Worm (Caenorhabditis elegans) whole organism, L1 larva: Measurements from ENCODE around the gene his-48.

Experiments
- C04F5.9 ChIP-seq: sonication (generic microtip); optimal IDR thresholded peaks from 2 replicates; lab custom pipeline; 2016; ENCODE audit warnings: missing genetic modification characterization, missing compliant biosample characterization
- aha-1 ChIP-seq: fragments of 150-350 bp; optimal IDR thresholded peaks from 2 replicates; lab custom pipeline; 2014; ENCODE audit warnings: missing biosample characterization, missing genetic modification characterization
- ama-1 ChIP-seq: fragments of 150-350 bp; optimal IDR thresholded peaks from 2 replicates; lab custom pipeline; 2014
- elt-3 ChIP-seq, 6 experiments: fragments of 150-350 bp in 1 of 6; sonication (generic microtip); optimal IDR thresholded peaks; 2 replicates each; lab custom pipeline; 2017 to 2018; ENCODE audit warnings: missing biosample characterization in 6 of 6, missing genetic modification characterization in 6 of 6, inconsistent platforms in 1 of 6
- fos-1 ChIP-seq: fragments of 150-350 bp; optimal IDR thresholded peaks from 2 replicates; lab custom pipeline; 2014; ENCODE audit warnings: missing biosample characterization, missing genetic modification characterization
- nhr-237 ChIP-seq: fragments of 150-350 bp; optimal IDR thresholded peaks from 2 replicates; lab custom pipeline; 2014; ENCODE audit warnings: missing biosample characterization, missing genetic modification characterization
- snpc-4 ChIP-seq: fragments of 150-350 bp; optimal IDR thresholded peaks from 2 replicates; lab custom pipeline; 2014; ENCODE audit warnings: missing biosample characterization, missing genetic modification characterization
- sptf-1 ChIP-seq: fragments of 150-350 bp; optimal IDR thresholded peaks from 2 replicates; lab custom pipeline; 2014; ENCODE audit warnings: missing biosample characterization, missing genetic modification characterization
- unc-62 ChIP-seq: fragments of 150-350 bp; optimal IDR thresholded peaks from 2 replicates; lab custom pipeline; 2014; ENCODE audit warnings: missing biosample characterization, missing genetic modification reagents, missing genetic modification characterization

- TF ChIP-seq snpc-4 (tag; lab: Kevin White, UChicago) (no peak), unc-62 (GFP tag; lab: Kevin White, UChicago) (no peak), ama-1 (lab: Kevin White, UChicago) (no peak), C04F5.9 (tag; lab: Kevin White, UChicago) (no peak), sptf-1 (no peak), fos-1 (tag; lab: Kevin White, UChicago) (no peak), nhr-237 (tag; lab: Kevin White, UChicago) (no peak), aha-1 (tag; lab: Kevin White, UChicago) (no peak), elt-3 (tag; optimal IDR thresholded peaks at IDR 0.05; lab: Kevin White, UChicago) (no peak)
Observed at ce11 chrIV:11285239-11285638, 39.3 kb upstream of the his-48 start.
